Worm (Caenorhabditis elegans) whole organism, young adult: Measurements from ENCODE around the gene fbxa-185.

Experiments used
- B0336.3 ChIP-seq: fragments of 200-800 bp; sonication (Bioruptor generic); IDR thresholded peaks from 2 replicates; pipeline ENCODE4 v1.3.6; 2022; ENCODE audit warnings: missing genetic modification characterization, missing compliant biosample characterization
- F10E7.11 ChIP-seq: sonication (generic microtip); optimal IDR thresholded peaks from 2 replicates; lab custom pipeline; 2017; ENCODE audit warnings: mild to moderate bottlenecking, missing genetic modification characterization, moderate library complexity, missing compliant biosample characterization
- F22D6.2 ChIP-seq: sonication (generic microtip); optimal IDR thresholded peaks from 2 replicates; lab custom pipeline; 2016; ENCODE audit warnings: mild to moderate bottlenecking, missing genetic modification characterization, missing compliant biosample characterization
- F37B4.10 ChIP-seq: fragments of 200-800 bp; sonication (Bioruptor generic); IDR thresholded peaks from 2 replicates; pipeline ENCODE4 v1.3.6; 2022; ENCODE audit warnings: missing genetic modification characterization, missing compliant biosample characterization
- F57C9.4 ChIP-seq: sonication (generic microtip); optimal IDR thresholded peaks from 2 replicates; lab custom pipeline; 2017; ENCODE audit warnings: mild to moderate bottlenecking, missing genetic modification characterization, missing compliant biosample characterization
- K11D2.4 ChIP-seq: fragments of 200-800 bp; sonication (Bioruptor generic); IDR thresholded peaks from 2 replicates; pipeline ENCODE4 v1.3.6; 2022; ENCODE audit warnings: missing genetic modification reagents, missing genetic modification characterization, missing compliant biosample characterization
- K12H6.12 ChIP-seq: fragments of 200-800 bp; sonication (Bioruptor generic); optimal IDR thresholded peaks from 2 replicates; lab custom pipeline; 2018; ENCODE audit warnings: mild to moderate bottlenecking, missing genetic modification characterization, missing compliant biosample characterization
- T26A5.8 ChIP-seq: sonication (generic microtip); optimal IDR thresholded peaks from 2 replicates; lab custom pipeline; 2016; ENCODE audit warnings: missing genetic modification characterization, missing compliant biosample characterization
- Y53F4B.3 ChIP-seq: fragments of 200-800 bp; sonication (Bioruptor generic); IDR thresholded peaks from 2 replicates; pipeline ENCODE4 v1.3.6; 2022; ENCODE audit warnings: missing genetic modification reagents, missing genetic modification characterization, missing compliant biosample characterization
- Y56A3A.18 ChIP-seq: fragments of 200-800 bp; sonication (Bioruptor generic); IDR thresholded peaks from 2 replicates; pipeline ENCODE4 v1.3.6; 2022; ENCODE audit warnings: missing genetic modification reagents, missing genetic modification characterization, missing compliant biosample characterization
- Y67H2A.10 ChIP-seq: fragments of 200-800 bp; sonication (Bioruptor generic); conservative IDR thresholded peaks from 2 replicates; pipeline ENCODE4 v1.3.6; 2022; ENCODE audit warnings: missing genetic modification reagents, missing genetic modification characterization, missing compliant biosample characterization
- akir-1 ChIP-seq: fragments of 200-800 bp; sonication (Bioruptor generic); optimal IDR thresholded peaks from 2 replicates; lab custom pipeline; 2018; ENCODE audit warnings: mild to moderate bottlenecking, missing genetic modification characterization, moderate library complexity, missing compliant biosample characterization
- aptf-3 ChIP-seq: fragments of 200-800 bp; sonication (Bioruptor generic); IDR thresholded peaks from 2 replicates; pipeline ENCODE4 v1.3.6; 2022; ENCODE audit warnings: missing genetic modification characterization, missing compliant biosample characterization
- atf-7 ChIP-seq: sonication (generic microtip); optimal IDR thresholded peaks from 2 replicates; lab custom pipeline; 2017; ENCODE audit warnings: mild to moderate bottlenecking, missing genetic modification characterization, missing compliant biosample characterization
- athp-1 ChIP-seq: sonication (generic microtip); optimal IDR thresholded peaks from 2 replicates; lab custom pipeline; 2017; ENCODE audit warnings: mild to moderate bottlenecking, missing genetic modification characterization, missing compliant biosample characterization
- bed-1 ChIP-seq: fragments of 200-800 bp; sonication (Bioruptor generic); IDR thresholded peaks from 2 replicates; pipeline ENCODE4 v1.3.6; 2022; ENCODE audit warnings: missing genetic modification reagents, missing genetic modification characterization, missing compliant biosample characterization
- ceh-100 ChIP-seq: fragments of 200-800 bp; sonication (Bioruptor generic); IDR thresholded peaks from 2 replicates; pipeline ENCODE4 v1.3.6; 2022; ENCODE audit warnings: missing genetic modification reagents, missing genetic modification characterization, missing compliant biosample characterization
- ceh-27 ChIP-seq: fragments of 200-800 bp; sonication (Bioruptor generic); optimal IDR thresholded peaks from 2 replicates; lab custom pipeline; 2018; ENCODE audit warnings: mild to moderate bottlenecking, missing genetic modification characterization, moderate library complexity, missing compliant biosample characterization
- dpff-1 ChIP-seq: sonication (generic microtip); optimal IDR thresholded peaks from 2 replicates; lab custom pipeline; 2017; ENCODE audit warnings: mild to moderate bottlenecking, missing genetic modification characterization, missing compliant biosample characterization
- egl-18 ChIP-seq: fragments of 200-800 bp; sonication (Bioruptor generic); IDR thresholded peaks from 2 replicates; pipeline ENCODE4 v1.3.6; 2022; ENCODE audit warnings: missing genetic modification reagents, missing genetic modification characterization, missing compliant biosample characterization
- hlh-12 ChIP-seq: sonication (generic microtip); optimal IDR thresholded peaks from 2 replicates; lab custom pipeline; 2016; ENCODE audit warnings: missing genetic modification characterization, missing compliant biosample characterization
- hlh-26 ChIP-seq: fragments of 200-800 bp; sonication (Bioruptor generic); conservative IDR thresholded peaks from 2 replicates; pipeline ENCODE4 v1.3.6; 2022; ENCODE audit warnings: missing genetic modification reagents, missing genetic modification characterization, missing compliant biosample characterization
- hmg-20 ChIP-seq: fragments of 200-800 bp; sonication (Bioruptor generic); IDR thresholded peaks from 2 replicates; pipeline ENCODE4 v1.3.6; 2022; ENCODE audit warnings: missing genetic modification reagents, missing genetic modification characterization, missing compliant biosample characterization
- lag-1 ChIP-seq: fragments of 200-800 bp; sonication (Bioruptor generic); IDR thresholded peaks from 2 replicates; pipeline ENCODE4 v1.3.6; 2022; ENCODE audit warnings: missing genetic modification reagents, missing genetic modification characterization, missing compliant biosample characterization
- madf-3 ChIP-seq: fragments of 200-800 bp; sonication (Bioruptor generic); IDR thresholded peaks from 2 replicates; pipeline ENCODE4 v1.3.6; 2022; ENCODE audit warnings: missing genetic modification reagents, missing genetic modification characterization, missing compliant biosample characterization
- mes-4 ChIP-seq: sonication (generic microtip); optimal IDR thresholded peaks from 2 replicates; lab custom pipeline; 2016; ENCODE audit warnings: missing genotype, missing genetic modification characterization, missing compliant biosample characterization
- mxl-1 ChIP-seq: sonication (generic microtip); optimal IDR thresholded peaks from 2 replicates; lab custom pipeline; 2016; ENCODE audit warnings: missing genetic modification characterization, missing compliant biosample characterization
- nfya-2 ChIP-seq: fragments of 200-800 bp; sonication (Bioruptor generic); IDR thresholded peaks from 2 replicates; pipeline ENCODE4 v1.3.6; 2022; ENCODE audit warnings: missing genetic modification reagents, missing genetic modification characterization, missing compliant biosample characterization
- nhr-80 ChIP-seq: sonication (generic microtip); optimal IDR thresholded peaks from 2 replicates; lab custom pipeline; 2016; ENCODE audit warnings: missing genetic modification characterization, missing compliant biosample characterization
- rec-8 ChIP-seq, 2 experiments: sonication (generic microtip); optimal IDR thresholded peaks; 2 replicates each; lab custom pipeline; 2016; ENCODE audit warnings: mild to moderate bottlenecking in 2 of 2, missing genetic modification characterization in 2 of 2, missing genetic modification reagents in 2 of 2, missing genotype in 2 of 2, missing biosample characterization in 1 of 2, missing compliant biosample characterization in 1 of 2, moderate library complexity in 1 of 2
- repo-1 ChIP-seq: sonication (generic microtip); optimal IDR thresholded peaks from 2 replicates; lab custom pipeline; 2017; ENCODE audit warnings: mild to moderate bottlenecking, missing genetic modification characterization, missing compliant biosample characterization
- snpc-1.3 ChIP-seq: sonication (generic microtip); optimal IDR thresholded peaks from 2 replicates; lab custom pipeline; 2017; ENCODE audit warnings: missing genetic modification characterization, mild to moderate bottlenecking, missing compliant biosample characterization, antibody characterized with exemption, moderate library complexity, missing genotype, missing genetic modification reagents; ENCODE audit not compliant: insufficient read depth
- snpc-3.4 ChIP-seq: sonication (generic microtip); optimal IDR thresholded peaks from 2 replicates; lab custom pipeline; 2017; ENCODE audit warnings: missing genetic modification characterization, mild to moderate bottlenecking, missing compliant biosample characterization, antibody characterized with exemption, moderate library complexity, missing genotype, missing genetic modification reagents
- snpc-4 ChIP-seq, 5 experiments: fragments of 150-350 bp in 1 of 5; sonication (generic microtip) in 4 of 5; optimal IDR thresholded peaks; 2 replicates each; lab custom pipeline; 2014 to 2018; ENCODE audit warnings: missing genetic modification characterization in 5 of 5, missing biosample characterization in 3 of 5, antibody characterized with exemption in 2 of 5, mild to moderate bottlenecking in 2 of 5, missing compliant biosample characterization in 2 of 5, missing genotype in 2 of 5, moderate library complexity in 2 of 5, missing genetic modification reagents in 1 of 5
- somi-1 ChIP-seq: fragments of 200-800 bp; sonication (Bioruptor generic); optimal IDR thresholded peaks from 2 replicates; lab custom pipeline; 2018; ENCODE audit warnings: mild to moderate bottlenecking, missing genetic modification characterization, missing compliant biosample characterization
- sptf-2 ChIP-seq: fragments of 200-800 bp; sonication (Bioruptor generic); optimal IDR thresholded peaks from 2 replicates; lab custom pipeline; 2018; ENCODE audit warnings: mild to moderate bottlenecking, missing genetic modification characterization, missing compliant biosample characterization
- tbx-9 ChIP-seq: sonication (generic microtip); optimal IDR thresholded peaks from 2 replicates; lab custom pipeline; 2016; ENCODE audit warnings: borderline replicate concordance, missing genetic modification characterization, inconsistent platforms, missing compliant biosample characterization
- tlf-1 ChIP-seq: fragments of 200-800 bp; sonication (Bioruptor generic); optimal IDR thresholded peaks from 2 replicates; lab custom pipeline; 2018; ENCODE audit warnings: mild to moderate bottlenecking, missing genetic modification characterization, missing compliant biosample characterization
- unc-130 ChIP-seq: sonication (generic microtip); optimal IDR thresholded peaks from 2 replicates; lab custom pipeline; 2016; ENCODE audit warnings: missing genetic modification reagents, missing genetic modification characterization, missing compliant biosample characterization
- unc-62 ChIP-seq: fragments of 150-350 bp; optimal IDR thresholded peaks from 2 replicates; lab custom pipeline; 2014; ENCODE audit warnings: missing biosample characterization, missing genetic modification reagents, missing genetic modification characterization
- xnd-1 ChIP-seq: sonication (generic microtip); optimal IDR thresholded peaks from 2 replicates; lab custom pipeline; 2016; ENCODE audit warnings: missing genotype, missing genetic modification reagents, missing genetic modification characterization, missing compliant biosample characterization
- zfh-2 ChIP-seq: fragments of 200-800 bp; sonication (Bioruptor generic); conservative IDR thresholded peaks from 2 replicates; pipeline ENCODE4 v1.3.6; 2022; ENCODE audit warnings: missing genetic modification reagents, missing genetic modification characterization, missing compliant biosample characterization
- ztf-28 ChIP-seq: fragments of 200-800 bp; sonication (Bioruptor generic); IDR thresholded peaks from 2 replicates; pipeline ENCODE4 v1.3.6; 2022; ENCODE audit warnings: missing genetic modification reagents, missing genetic modification characterization, missing compliant biosample characterization

Gene fbxa-185

ce11 chrV:17323876-17324275 is 7.6 kb upstream of the fbxa-185 start (continued):
- TF ChIP-seq Y56A3A.18 (GFP tag; lab: Robert Waterston, UW) (no peak), lag-1 (GFP tag; lab: Robert Waterston, UW) (no peak), rec-8 (tag; optimal IDR thresholded peaks at IDR 0.05; lab: Kevin White, UChicago) (no peak), F10E7.11 (tag; lab: Kevin White, UChicago) (no peak), somi-1 (no peak), hlh-26 (no peak), repo-1 (tag; lab: Kevin White, UChicago) (no peak), aptf-3 (GFP tag; lab: Robert Waterston, UW) (0 out of 2 replicates have a peak, but pooled peaks have one; percentile 9), hmg-20 (GFP tag; lab: Robert Waterston, UW) (no peak), ztf-28 (GFP tag; lab: Robert Waterston, UW) (peak; percentile 21; the same call in 1 of the 2 replicates)
- TF ChIP-seq, all 124 proteins: peak for 8

ce11 chrV:17327867-17328266 is 3.6 kb upstream of the fbxa-185 start, which contains the start of gene sdz-16:
Gene sdz-16, minus strand, starts transcription at chrV:17327967.
- TF ChIP-seq atf-7 (tag; lab: Kevin White, UChicago), result no peak
- no peak for TF ChIP-seq mes-4 (tag; lab: Kevin White, UChicago)
- TF ChIP-seq ceh-27 (GFP tag; lab: Kevin White, UChicago), result no peak
- no peak for TF ChIP-seq snpc-4 (GFP tag; optimal IDR thresholded peaks at IDR 0.05; lab: Kevin White, UChicago)
- TF ChIP-seq snpc-4 (tag; optimal IDR thresholded peaks at IDR 0.05; lab: Kevin White, UChicago), result no peak
- TF ChIP-seq rec-8 (tag; optimal IDR thresholded peaks at IDR 0.05; lab: Kevin White, UChicago), result no peak
- TF ChIP-seq sptf-2 (GFP tag; lab: Kevin White, UChicago), result no peak
- TF ChIP-seq Y53F4B.3 (GFP tag; lab: Robert Waterston, UW), result no peak
- TF ChIP-seq F37B4.10 (GFP tag; lab: Robert Waterston, UW), result no peak
- no peak for TF ChIP-seq snpc-3.4 (tag; lab: Kevin White, UChicago)
- no peak for TF ChIP-seq unc-130 (GFP tag; lab: Kevin White, UChicago)
- no peak for TF ChIP-seq unc-62
- TF ChIP-seq mxl-1 (tag; lab: Kevin White, UChicago), result no peak

DNA sequence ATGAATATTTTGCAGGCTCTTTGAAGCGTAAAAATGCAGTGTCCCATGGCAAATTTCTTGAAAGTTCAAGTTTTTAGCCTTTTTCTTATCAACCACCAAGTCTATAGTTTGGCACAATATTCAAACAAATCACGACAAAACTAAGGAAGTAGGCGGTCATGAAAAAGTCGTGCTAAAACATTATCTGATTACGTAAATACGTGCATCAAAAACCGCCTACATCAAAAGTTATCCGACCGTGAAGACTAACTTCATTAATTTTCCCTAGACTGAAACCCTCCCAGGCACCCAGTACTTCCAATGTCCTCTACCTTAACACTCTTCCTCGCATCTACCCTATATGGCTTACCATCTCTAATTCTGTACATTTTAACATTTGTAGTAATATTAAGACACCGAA is 2.9 kb upstream of the fbxa-185 start, which contains the start of gene srg-44:
TSS of gene srg-44 (plus strand) at position 301 of the 400 bp plus-strand sequence.
- TF ChIP-seq athp-1 (tag; lab: Kevin White, UChicago) (no peak), hlh-12 (tag; lab: Kevin White, UChicago) (no peak), F57C9.4 (no peak), madf-3 (GFP tag; lab: Robert Waterston, UW) (no peak), F37B4.10 (GFP tag; lab: Robert Waterston, UW) (no peak), K12H6.12 (tag; lab: Kevin White, UChicago) (no peak), tlf-1 (no peak), Y67H2A.10 (no peak), akir-1 (GFP tag; lab: Kevin White, UChicago) (no peak), nhr-80 (tag; lab: Kevin White, UChicago) (no peak), tbx-9 (tag; lab: Kevin White, UChicago) (no peak), bed-1 (GFP tag; lab: Robert Waterston, UW) (no peak), ceh-27 (GFP tag; lab: Kevin White, UChicago) (no peak)
- TF ChIP-seq, all 124 proteins: peak for 0

DNA sequence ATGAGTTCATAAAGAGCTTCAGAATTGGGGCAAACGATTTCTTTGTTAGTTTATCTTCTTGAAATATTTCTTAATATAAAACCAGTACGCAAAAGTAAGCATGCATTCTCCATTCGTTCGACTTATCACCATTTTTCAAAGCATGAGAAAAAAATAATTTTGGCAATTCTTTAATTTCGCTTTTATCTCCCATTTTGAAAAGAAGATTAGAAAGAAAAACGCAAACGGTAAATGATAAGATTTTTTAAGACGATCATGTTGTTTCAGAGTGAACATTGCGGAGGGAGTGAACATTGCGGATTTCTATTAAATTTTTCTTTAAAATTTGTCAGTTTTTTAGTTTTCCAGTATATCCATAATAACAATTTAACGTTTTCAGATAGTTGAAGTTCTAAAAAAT is 7.9 kb downstream of the fbxa-185 start:
- TF ChIP-seq K11D2.4 (GFP tag; lab: Robert Waterston, UW) (no peak), dpff-1 (tag; lab: Kevin White, UChicago) (no peak), T26A5.8 (no peak), lag-1 (GFP tag; lab: Robert Waterston, UW) (no peak), F22D6.2 (tag; lab: Kevin White, UChicago) (no peak), B0336.3 (no peak), egl-18 (GFP tag; lab: Robert Waterston, UW) (no peak), nfya-2 (GFP tag; lab: Robert Waterston, UW) (no peak), zfh-2 (GFP tag; lab: Robert Waterston, UW) (no peak), rec-8 (tag; optimal IDR thresholded peaks at IDR 0.05; lab: Kevin White, UChicago) (no peak), ceh-100 (GFP tag; lab: Robert Waterston, UW) (no peak), xnd-1 (no peak), snpc-1.3 (tag; lab: Kevin White, UChicago) (no peak)
